Worm (Caenorhabditis elegans): Measurements from ENCODE around the gene R07B1.7.

Gene R07B1.7

DNA sequence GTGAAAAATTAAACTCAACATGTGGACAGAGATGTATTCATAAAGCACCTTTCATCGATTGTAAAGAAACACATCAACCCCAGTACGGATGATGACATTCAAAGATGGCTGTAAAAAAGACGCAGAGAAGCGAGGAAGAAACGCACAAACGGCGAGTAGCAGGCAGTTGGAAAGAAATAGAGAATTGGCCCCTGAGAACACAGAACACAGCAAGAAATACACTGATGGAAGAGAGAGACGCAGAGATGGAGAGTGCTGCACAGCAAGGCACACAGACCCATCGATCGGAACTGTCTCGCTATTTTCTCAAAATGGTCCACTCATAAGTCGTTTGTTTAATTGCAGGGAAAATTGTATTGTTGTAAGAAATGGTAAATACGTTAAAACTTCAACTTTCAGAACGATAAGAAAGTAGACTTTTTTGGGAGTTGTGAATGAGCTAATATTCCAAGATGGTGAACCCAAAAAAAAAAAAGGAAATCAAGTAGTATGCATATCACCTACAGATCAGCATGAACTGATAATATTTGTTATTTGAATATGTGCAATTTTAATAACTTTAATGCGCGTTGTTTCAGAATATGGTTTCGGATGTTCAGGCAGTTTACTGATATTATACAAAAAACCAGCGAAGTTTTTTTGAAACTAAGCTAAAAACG lies 46.2 kb upstream of the R07B1.7 start (continued):
- TF ChIP-seq ctbp-1 (GFP tag; IDR thresholded peaks at IDR 0.05) (no peak), daf-8 (GFP tag; IDR thresholded peaks at IDR 0.05) (no peak), ceh-20 (GFP tag; IDR thresholded peaks at IDR 0.05) (no peak), rbr-2 (tag; optimal IDR thresholded peaks at IDR 0.05) (peak; percentile 75), ZK337.2 (GFP tag; IDR thresholded peaks at IDR 0.05) (no peak), nhr-41 (GFP tag; IDR thresholded peaks at IDR 0.05) (no peak), nhr-237 (tag; optimal IDR thresholded peaks at IDR 0.05) (no peak), unc-62 (GFP tag; optimal IDR thresholded peaks at IDR 0.05 in 1 of 2) (peak in 1 of 2 experiments; percentile 93), unc-62 (tag; optimal IDR thresholded peaks at IDR 0.05) (no peak), vab-7 (GFP tag; IDR thresholded peaks at IDR 0.05) (no peak), ceh-28 (tag; optimal IDR thresholded peaks at IDR 0.05) (peak; percentile 38), nhr-28 (tag; optimal IDR thresholded peaks at IDR 0.05) (peak; percentile 45), Y48G9A.11 (GFP tag; IDR thresholded peaks at IDR 0.05) (no peak), dve-1 (tag; optimal IDR thresholded peaks at IDR 0.05; ENCODE audit: insufficient read depth) (peak; percentile 86), php-3 (GFP tag; IDR thresholded peaks at IDR 0.05) (0 out of 2 replicates have a peak, but pooled peaks have one; percentile 15), lin-1 (GFP tag; IDR thresholded peaks at IDR 0.05) (no peak), skn-1 (tag; optimal IDR thresholded peaks at IDR 0.05) (no peak)

DNA sequence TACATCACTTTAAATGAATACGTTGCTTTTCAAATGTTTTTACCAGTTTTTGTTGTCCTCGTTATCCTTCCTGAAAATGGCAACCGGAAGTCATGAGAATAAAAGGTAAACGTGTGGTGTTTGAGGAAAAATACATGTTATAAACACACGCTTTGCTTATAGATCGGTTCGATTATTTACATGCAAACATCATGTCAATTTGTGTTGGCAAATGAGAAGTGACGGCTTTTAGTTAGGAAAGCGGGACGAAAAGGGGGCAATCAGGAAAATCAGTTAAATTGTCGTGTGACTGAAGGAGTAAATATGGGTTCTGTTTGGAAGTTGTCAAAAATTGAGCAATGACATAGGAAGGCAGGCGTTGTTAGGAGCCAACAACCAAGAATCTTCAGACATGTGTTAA lies 37.7 kb upstream of the R07B1.7 start, which contains the start of gene rrc-1:
TSS of gene rrc-1 (minus strand) at position 74 of the 400 bp plus-strand sequence.
- TF ChIP-seq Y5F2A.4 (GFP tag; optimal IDR thresholded peaks at IDR 0.05) (no peak), aly-2 (tag; optimal IDR thresholded peaks at IDR 0.05) (no peak), ztf-7 (tag; optimal IDR thresholded peaks at IDR 0.05) (no peak), aha-1 (tag) (peak; percentile 94), unc-62 (GFP tag; optimal IDR thresholded peaks at IDR 0.05 in 1 of 2) (peak in 1 of 2 experiments; percentile 70), unc-62 (tag; optimal IDR thresholded peaks at IDR 0.05) (no peak), ceh-20 (GFP tag; IDR thresholded peaks at IDR 0.05) (0 out of 2 replicates have a peak, but pooled peaks have one; percentile 16)

- TF ChIP-seq nhr-11 (tag; optimal IDR thresholded peaks at IDR 0.05) = peak; percentile 28
- no peak for TF ChIP-seq Y75B8A.6 (GFP tag; IDR thresholded peaks at IDR 0.05)
- TF ChIP-seq lin-13 (GFP tag; optimal IDR thresholded peaks at IDR 0.05) = no peak
- TF ChIP-seq php-3 (GFP tag; IDR thresholded peaks at IDR 0.05) = no peak
- no peak for TF ChIP-seq ceh-32 (tag; optimal IDR thresholded peaks at IDR 0.05; ENCODE audit: poor library complexity)
- TF ChIP-seq hlh-30 (tag; optimal IDR thresholded peaks at IDR 0.05; ENCODE audit: insufficient read depth) = peak; percentile 20
- TF ChIP-seq attf-4 (tag; optimal IDR thresholded peaks at IDR 0.05) = no peak
- no peak for TF ChIP-seq daf-12 (tag; optimal IDR thresholded peaks at IDR 0.05)
- no peak for TF ChIP-seq hmg-1.1 (GFP tag; IDR thresholded peaks at IDR 0.05)
- no peak for TF ChIP-seq nhr-42 (GFP tag; IDR thresholded peaks at IDR 0.05)
- TF ChIP-seq hlh-11 (tag; optimal IDR thresholded peaks at IDR 0.05) = peak; percentile 41
- TF ChIP-seq aha-1 (tag) = peak; percentile 14
- TF ChIP-seq nhr-237 (tag; optimal IDR thresholded peaks at IDR 0.05) = no peak
- TF ChIP-seq ceh-62 (tag; optimal IDR thresholded peaks at IDR 0.05) = no peak
Observed at ce11 chrX:9832370-9832769, 36.5 kb upstream of the R07B1.7 start.

DNA sequence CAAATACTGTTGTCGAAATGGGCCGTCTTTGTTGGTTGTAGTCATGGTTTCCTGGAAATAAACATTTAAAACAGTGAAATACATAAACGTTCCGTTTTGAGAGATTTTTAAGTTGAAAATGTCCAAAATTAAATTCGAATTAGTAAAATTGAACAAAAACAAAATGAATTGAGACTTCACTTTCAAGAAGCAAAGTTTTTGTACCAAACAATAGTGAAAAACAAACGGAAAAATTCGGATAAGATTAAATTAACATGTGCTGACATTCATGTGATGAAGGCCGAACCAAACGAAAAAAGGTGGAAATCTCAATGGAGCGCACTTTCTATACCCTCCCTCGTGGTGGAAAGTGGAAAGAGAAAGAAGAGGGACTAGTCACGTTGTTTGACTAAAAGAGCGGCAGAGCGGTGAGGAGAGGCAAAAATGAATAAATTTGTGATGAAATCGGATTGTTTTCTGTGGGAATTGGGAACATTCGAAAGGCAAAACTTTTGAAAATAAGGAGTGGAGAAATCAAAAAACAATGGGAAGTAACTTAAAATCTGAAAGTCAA lies 30.9 kb upstream of the R07B1.7 start, which contains the start of gene ipla-2:
TSS of gene ipla-2 (minus strand) at position 51 of the 553 bp plus-strand sequence.
- TF ChIP-seq aly-2 (tag; optimal IDR thresholded peaks at IDR 0.05) = no peak
- no peak for TF ChIP-seq lin-15B (tag; optimal IDR thresholded peaks at IDR 0.05)
- TF ChIP-seq zip-11 (GFP tag; IDR thresholded peaks at IDR 0.05) = no peak
- no peak; the same call in 1 of the 2 replicates for TF ChIP-seq tra-1 (GFP tag; IDR thresholded peaks at IDR 0.05)
- TF ChIP-seq hlh-11 (tag; optimal IDR thresholded peaks at IDR 0.05) = peak; percentile 82
- TF ChIP-seq sdz-12 (GFP tag; optimal IDR thresholded peaks at IDR 0.05) = no peak
- TF ChIP-seq fkh-10 (GFP tag; optimal IDR thresholded peaks at IDR 0.05) = peak; percentile 85
- no peak for TF ChIP-seq lim-7 (GFP tag; IDR thresholded peaks at IDR 0.05)
- TF ChIP-seq F37D6.2 (tag; optimal IDR thresholded peaks at IDR 0.05) = peak; percentile 23
- TF ChIP-seq nhr-111 (GFP tag; optimal IDR thresholded peaks at IDR 0.05) = no peak
- TF ChIP-seq F49E8.2 (tag; optimal IDR thresholded peaks at IDR 0.05; ENCODE audit: borderline replicate concordance) = no peak
- TF ChIP-seq pha-4 (GFP tag; IDR thresholded peaks at IDR 0.05) = no peak
- peak; percentile 64 for TF ChIP-seq pha-4 (tag; optimal IDR thresholded peaks at IDR 0.05)
- no peak for TF ChIP-seq nhr-237 (tag; optimal IDR thresholded peaks at IDR 0.05)
- TF ChIP-seq spr-1 (tag; optimal IDR thresholded peaks at IDR 0.05) = no peak
- TF ChIP-seq ceh-20 (GFP tag; IDR thresholded peaks at IDR 0.05) = no peak
- peak; percentile 17 for TF ChIP-seq T20F7.1 (GFP tag; optimal IDR thresholded peaks at IDR 0.05)
- peak; percentile 57 for TF ChIP-seq dmd-6 (GFP tag; IDR thresholded peaks at IDR 0.05)
- TF ChIP-seq daf-12 (tag; optimal IDR thresholded peaks at IDR 0.05) = no peak
